Fruit fly (Drosophila melanogaster): ENCODE results near the gene TotA.

Gene TotA

dm6 chr3R:20870736-20871135, at the start of gene TotA:
Gene TotA (plus strand): TSS chr3R:20871036.
- TF ChIP-seq h (optimal IDR thresholded peaks at IDR 0.05): no peak
- no peak for TF ChIP-seq ttk (optimal IDR thresholded peaks at IDR 0.05)
- no peak for TF ChIP-seq Sin3A (optimal IDR thresholded peaks at IDR 0.05)

dm6 chr3R:20821815-20822375, 48.9 kb upstream of the TotA start, which contains the start of the genes CG17271 and RpS20:
Gene CG17271 (minus strand): TSS chr3R:20821848.
Gene RpS20 (plus strand): TSS chr3R:20822181.
- TF ChIP-seq insv (optimal IDR thresholded peaks at IDR 0.05) (no peak), Myc (optimal IDR thresholded peaks at IDR 0.05) (no peak), psq (optimal IDR thresholded peaks at IDR 0.05) (no peak), Sin3A (optimal IDR thresholded peaks at IDR 0.05) (no peak), ttk (optimal IDR thresholded peaks at IDR 0.05) (no peak), h (optimal IDR thresholded peaks at IDR 0.05) (no peak)

- TF ChIP-seq insv (optimal IDR thresholded peaks at IDR 0.05) (no peak), h (optimal IDR thresholded peaks at IDR 0.05) (no peak), psq (optimal IDR thresholded peaks at IDR 0.05) (no peak), Sin3A (optimal IDR thresholded peaks at IDR 0.05) (no peak), ttk (optimal IDR thresholded peaks at IDR 0.05) (no peak), Myc (optimal IDR thresholded peaks at IDR 0.05) (no peak)
Observed at dm6 chr3R:20823704-20824454, 47.0 kb upstream of the TotA start, which contains the start of gene CG17272. Gene CG17272 (minus strand): TSS chr3R:20824239.

dm6 chr3R:20826929-20827328, 43.9 kb upstream of the TotA start:
- TF ChIP-seq insv (optimal IDR thresholded peaks at IDR 0.05): no peak
- no peak for TF ChIP-seq ttk (optimal IDR thresholded peaks at IDR 0.05)
- TF ChIP-seq Sin3A (optimal IDR thresholded peaks at IDR 0.05): no peak
- no peak for TF ChIP-seq h (optimal IDR thresholded peaks at IDR 0.05)
- no peak for TF ChIP-seq Myc (optimal IDR thresholded peaks at IDR 0.05)
- TF ChIP-seq psq (optimal IDR thresholded peaks at IDR 0.05): no peak

dm6 chr3R:20828520-20829415, 42.1 kb upstream of the TotA start:
- no peak for TF ChIP-seq psq (optimal IDR thresholded peaks at IDR 0.05)
- no peak for TF ChIP-seq Sin3A (optimal IDR thresholded peaks at IDR 0.05)
- no peak for TF ChIP-seq ttk (optimal IDR thresholded peaks at IDR 0.05)
- no peak for TF ChIP-seq Myc (optimal IDR thresholded peaks at IDR 0.05)
- TF ChIP-seq h (optimal IDR thresholded peaks at IDR 0.05): no peak
- TF ChIP-seq insv (optimal IDR thresholded peaks at IDR 0.05): no peak

DNA sequence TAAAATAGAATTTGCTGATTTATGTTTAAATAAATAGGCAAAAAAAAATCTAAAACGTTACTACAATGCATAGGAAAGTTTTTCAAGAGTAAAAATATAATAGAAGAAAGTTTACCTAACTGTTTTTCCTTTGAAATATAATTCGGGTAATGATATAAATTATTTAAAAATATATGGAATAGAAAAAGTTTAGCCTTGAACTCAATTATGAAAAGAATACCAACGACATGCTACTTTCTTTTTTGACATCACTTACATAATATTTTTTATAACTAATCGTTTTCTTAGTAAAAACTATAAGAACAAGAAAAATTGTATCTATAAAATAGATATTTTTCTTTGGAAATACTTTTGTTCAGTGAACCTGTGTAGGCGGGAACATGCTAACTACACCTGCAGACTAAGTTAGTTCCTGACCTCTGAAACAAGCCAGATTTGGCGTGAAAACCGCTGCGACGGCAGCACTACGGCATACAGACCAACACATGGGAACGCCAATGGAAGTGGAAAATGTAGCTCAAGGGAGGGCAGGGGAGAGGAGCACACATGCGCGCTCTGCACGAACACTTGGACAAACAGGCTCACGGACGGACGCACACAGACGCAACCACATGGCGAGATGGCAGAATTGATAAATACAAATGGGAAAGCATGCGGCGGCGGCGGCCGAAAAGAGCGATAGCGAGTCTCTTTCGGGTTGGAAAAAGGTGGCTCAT, 41.3 kb upstream of the TotA start:
- TF ChIP-seq psq (optimal IDR thresholded peaks at IDR 0.05): no peak
- TF ChIP-seq h (optimal IDR thresholded peaks at IDR 0.05): no peak
- no peak for TF ChIP-seq insv (optimal IDR thresholded peaks at IDR 0.05)
- TF ChIP-seq Sin3A (optimal IDR thresholded peaks at IDR 0.05): no peak
- TF ChIP-seq Myc (optimal IDR thresholded peaks at IDR 0.05): no peak

DNA sequence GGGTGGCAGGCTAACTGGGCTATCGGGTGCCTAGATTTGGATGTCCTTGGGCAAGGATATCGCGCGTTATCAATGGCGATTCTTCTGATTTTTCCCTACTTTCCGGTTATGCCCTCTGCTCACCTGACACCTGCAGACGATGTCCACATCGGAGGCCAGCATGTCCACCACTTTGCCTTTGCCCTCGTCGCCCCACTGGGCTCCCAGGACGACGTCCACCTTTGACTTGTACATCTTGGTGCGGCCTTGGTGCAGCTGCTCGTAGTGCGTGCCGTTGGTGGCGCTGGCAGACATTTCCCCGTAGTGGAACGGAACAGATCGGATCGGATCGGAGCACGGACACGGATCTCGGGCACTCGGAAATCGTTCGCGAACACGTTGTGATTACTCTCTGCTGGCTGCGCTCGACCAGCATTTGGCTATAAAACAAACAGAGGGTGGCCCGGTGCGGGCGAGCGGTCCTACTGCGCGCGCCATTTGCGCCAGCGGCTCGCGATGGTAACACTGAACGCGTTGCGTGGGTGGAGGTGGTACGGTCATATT, 40.6 kb upstream of the TotA start, which contains the start of gene Adss:
Gene Adss (minus strand): TSS at position 428 of the 543 bp plus-strand sequence.
- no peak for TF ChIP-seq psq (optimal IDR thresholded peaks at IDR 0.05)
- TF ChIP-seq insv (optimal IDR thresholded peaks at IDR 0.05): no peak
- TF ChIP-seq Sin3A (optimal IDR thresholded peaks at IDR 0.05): no peak
- TF ChIP-seq h (optimal IDR thresholded peaks at IDR 0.05): no peak
- TF ChIP-seq Myc (optimal IDR thresholded peaks at IDR 0.05): no peak
- no peak for TF ChIP-seq ttk (optimal IDR thresholded peaks at IDR 0.05)

- no peak for TF ChIP-seq ttk (optimal IDR thresholded peaks at IDR 0.05)
- TF ChIP-seq Myc (optimal IDR thresholded peaks at IDR 0.05): no peak
- no peak for TF ChIP-seq psq (optimal IDR thresholded peaks at IDR 0.05)
- TF ChIP-seq insv (optimal IDR thresholded peaks at IDR 0.05): no peak
- no peak for TF ChIP-seq h (optimal IDR thresholded peaks at IDR 0.05)
- TF ChIP-seq Sin3A (optimal IDR thresholded peaks at IDR 0.05): no peak
Observed at dm6 chr3R:20830963-20831362, 39.9 kb upstream of the TotA start, which contains the start of gene CG31223. Gene CG31223 (plus strand): TSS chr3R:20831127.

DNA sequence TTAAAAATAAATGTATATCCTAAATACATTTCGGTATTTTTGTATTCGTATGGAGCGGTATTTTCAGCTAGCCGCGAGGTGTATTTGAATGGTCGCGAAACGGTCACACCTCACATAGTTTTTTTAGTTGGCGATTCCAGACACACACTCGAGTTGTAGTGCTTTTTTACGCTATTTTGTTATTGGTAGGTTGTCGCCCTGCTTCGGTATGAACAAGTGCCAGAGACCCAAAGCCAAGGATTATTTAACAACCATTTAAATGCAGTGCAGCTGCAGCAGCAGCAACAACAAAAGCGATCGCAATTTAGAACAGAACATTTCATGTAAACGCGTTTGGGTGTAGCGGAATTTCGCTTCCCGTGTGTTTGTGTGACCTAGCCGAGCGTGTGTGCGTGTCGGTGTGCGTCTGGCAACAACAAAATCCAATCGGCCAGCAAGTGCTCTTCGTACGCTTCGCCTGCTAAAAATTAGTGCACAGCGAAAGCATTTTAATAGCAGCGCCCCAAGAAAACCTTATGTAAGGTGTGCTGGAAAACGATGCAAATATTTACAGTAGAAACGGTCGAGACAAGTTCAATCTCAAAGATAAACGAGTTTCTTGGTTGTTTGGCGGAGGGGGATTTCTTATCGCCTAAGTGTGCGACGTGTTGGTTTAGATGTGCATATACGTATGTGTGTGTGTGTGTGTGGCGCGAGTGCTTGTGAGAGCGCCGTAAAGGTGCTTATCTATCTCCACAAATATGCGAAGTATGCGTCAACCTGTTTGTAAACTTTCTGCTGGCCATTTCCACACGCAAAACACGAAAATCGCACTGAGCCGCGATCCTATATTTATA, 37.9 kb upstream of the TotA start, which contains the start of gene Synd:
Gene Synd (plus strand): TSS at position 111 of the 836 bp plus-strand sequence.
- TF ChIP-seq ttk (optimal IDR thresholded peaks at IDR 0.05): no peak
- no peak for TF ChIP-seq insv (optimal IDR thresholded peaks at IDR 0.05)
- no peak for TF ChIP-seq Myc (optimal IDR thresholded peaks at IDR 0.05)
- TF ChIP-seq Sin3A (optimal IDR thresholded peaks at IDR 0.05): no peak
- TF ChIP-seq psq (optimal IDR thresholded peaks at IDR 0.05): no peak
- no peak for TF ChIP-seq h (optimal IDR thresholded peaks at IDR 0.05)

dm6 chr3R:20833664-20834063, 37.2 kb upstream of the TotA start:
- no peak for TF ChIP-seq h (optimal IDR thresholded peaks at IDR 0.05)
- TF ChIP-seq ttk (optimal IDR thresholded peaks at IDR 0.05): no peak
- no peak for TF ChIP-seq psq (optimal IDR thresholded peaks at IDR 0.05)
- no peak for TF ChIP-seq Sin3A (optimal IDR thresholded peaks at IDR 0.05)
- no peak for TF ChIP-seq insv (optimal IDR thresholded peaks at IDR 0.05)
- TF ChIP-seq Myc (optimal IDR thresholded peaks at IDR 0.05): no peak
